Worm (Caenorhabditis elegans) whole organism, late embryonic: ENCODE measurements around the gene srz-63.

Source experiments
- ceh-22 ChIP-seq: sonication (generic microtip); optimal IDR thresholded peaks from 2 replicates; lab custom pipeline; 2017; ENCODE audit warnings: missing biosample characterization, missing genetic modification characterization
- pha-4 ChIP-seq: fragments of 150-350 bp; optimal IDR thresholded peaks from 2 replicates; lab custom pipeline; 2018; ENCODE audit warnings: missing biosample characterization, missing genetic modification reagents, missing genetic modification characterization
- pros-1 ChIP-seq: fragments of 150-350 bp; optimal IDR thresholded peaks from 2 replicates; lab custom pipeline; 2014; ENCODE audit warnings: missing biosample characterization, missing genetic modification reagents, missing genetic modification characterization
- sox-4 ChIP-seq: sonication (generic microtip); optimal IDR thresholded peaks from 2 replicates; lab custom pipeline; 2017; ENCODE audit warnings: mild to moderate bottlenecking, missing genetic modification characterization, inconsistent platforms, missing compliant biosample characterization
- unc-42 ChIP-seq: sonication (generic microtip); optimal IDR thresholded peaks from 2 replicates; lab custom pipeline; 2016; ENCODE audit warnings: missing genotype, missing genetic modification characterization, missing compliant biosample characterization

- TF ChIP-seq pros-1 (no peak), pha-4 (tag; lab: Kevin White, UChicago) (no peak), sox-4 (tag; lab: Kevin White, UChicago) (no peak), ceh-22 (tag; lab: Kevin White, UChicago) (no peak), unc-42 (tag; lab: Kevin White, UChicago) (no peak)
These were observed 42.7 kb downstream of the srz-63 start, which contains the start of gene vig-1 for ce11 chrII:1320987-1321807.
